Fruit fly (Drosophila melanogaster): ENCODE results near the gene CG31404.

- no peak for TF ChIP-seq CG7045 (GFP tag; optimal IDR thresholded peaks at IDR 0.05)
- TF ChIP-seq toe (GFP tag; optimal IDR thresholded peaks at IDR 0.05), result no peak
- TF ChIP-seq Hr96 (GFP tag; optimal IDR thresholded peaks at IDR 0.05), result no peak
- TF ChIP-seq CG7101 (tag; optimal IDR thresholded peaks at IDR 0.05), result no peak
- TF ChIP-seq CG33017 (tag; optimal IDR thresholded peaks at IDR 0.05), result no peak
- TF ChIP-seq CG1620 (GFP tag; optimal IDR thresholded peaks at IDR 0.05), result no peak
- TF ChIP-seq CG5204 (GFP tag; optimal IDR thresholded peaks at IDR 0.05), result no peak
- TF ChIP-seq Crg-1 (GFP tag; optimal IDR thresholded peaks at IDR 0.05), result no peak
- no peak for TF ChIP-seq cic (GFP tag; optimal IDR thresholded peaks at IDR 0.05)
- TF ChIP-seq ovo (GFP tag; optimal IDR thresholded peaks at IDR 0.05), result no peak
- no peak for TF ChIP-seq Clk (GFP tag; optimal IDR thresholded peaks at IDR 0.05)
- no peak for TF ChIP-seq cnc (optimal IDR thresholded peaks at IDR 0.05)
- no peak for TF ChIP-seq Mnt (GFP tag; optimal IDR thresholded peaks at IDR 0.05)
- TF ChIP-seq CG12768 (GFP tag; optimal IDR thresholded peaks at IDR 0.05), result no peak
Measured at dm6 chr3R:19353751-19354150, 22.1 kb downstream of the CG31404 start, which contains the start of gene CG43203.

Data from whole organism, adult.